Worm (Caenorhabditis elegans) whole organism, L1 larva: Measurements from ENCODE around the gene hpo-33.

Source experiments
- ceh-82 ChIP-seq, 3 experiments: fragments of 150-350 bp in 1 of 3; sonication (generic microtip) in 2 of 3; optimal IDR thresholded peaks; 2 replicates each; lab custom pipeline; 2014 to 2017; ENCODE audit warnings: missing biosample characterization in 3 of 3, missing genetic modification characterization in 3 of 3
- elt-3 ChIP-seq, 6 experiments: fragments of 150-350 bp in 1 of 6; sonication (generic microtip); optimal IDR thresholded peaks; 2 replicates each; lab custom pipeline; 2017 to 2018; ENCODE audit warnings: missing biosample characterization in 6 of 6, missing genetic modification characterization in 6 of 6, inconsistent platforms in 1 of 6
- fos-1 ChIP-seq: fragments of 150-350 bp; optimal IDR thresholded peaks from 2 replicates; lab custom pipeline; 2014; ENCODE audit warnings: missing biosample characterization, missing genetic modification characterization
- grh-1 ChIP-seq: fragments of 200-800 bp; sonication (Bioruptor generic); IDR thresholded peaks from 2 replicates; pipeline ENCODE4 v1.3.6; 2022; ENCODE audit warnings: missing genetic modification reagents, missing genetic modification characterization, missing compliant biosample characterization
- isw-1 ChIP-seq: fragments of 200-800 bp; sonication (Bioruptor generic); IDR thresholded peaks from 2 replicates; pipeline ENCODE4 v1.3.6; 2022; ENCODE audit warnings: missing genetic modification characterization, missing compliant biosample characterization
- jun-1 ChIP-seq: fragments of 150-350 bp; optimal IDR thresholded peaks from 2 replicates; lab custom pipeline; 2014; ENCODE audit warnings: missing biosample characterization, missing genetic modification reagents, missing genetic modification characterization
- lin-39 ChIP-seq: fragments of 150-350 bp; optimal IDR thresholded peaks from 2 replicates; lab custom pipeline; 2014; ENCODE audit warnings: missing biosample characterization, missing genetic modification reagents, missing genetic modification characterization
- lir-3 ChIP-seq: sonication (generic microtip); optimal IDR thresholded peaks from 2 replicates; lab custom pipeline; 2016; ENCODE audit warnings: mild to moderate bottlenecking, missing genetic modification characterization, moderate library complexity, missing compliant biosample characterization; ENCODE audit not compliant: poor library complexity
- lsy-2 ChIP-seq, 2 experiments: fragments of 150-350 bp; optimal IDR thresholded peaks; 2 replicates each; lab custom pipeline; 2014; ENCODE audit warnings: missing biosample characterization in 2 of 2, missing genetic modification characterization in 2 of 2
- nhr-11 ChIP-seq: fragments of 150-350 bp; optimal IDR thresholded peaks from 2 replicates; lab custom pipeline; 2014; ENCODE audit warnings: missing biosample characterization, missing genetic modification characterization
- unc-130 ChIP-seq: fragments of 150-350 bp; optimal IDR thresholded peaks from 2 replicates; lab custom pipeline; 2017; ENCODE audit warnings: missing biosample characterization, missing genetic modification characterization, inconsistent platforms
- unc-62 ChIP-seq: fragments of 150-350 bp; optimal IDR thresholded peaks from 2 replicates; lab custom pipeline; 2014; ENCODE audit warnings: missing biosample characterization, missing genetic modification reagents, missing genetic modification characterization

ce11 chrV:17022613-17023322, 19.6 kb upstream of the hpo-33 start, which contains the start of the genes F49H6.8 and F49H6.5:
- TF ChIP-seq ceh-82 (tag; optimal IDR thresholded peaks at IDR 0.05; lab: Kevin White, UChicago): no peak
- TF ChIP-seq fos-1 (tag; lab: Kevin White, UChicago): no peak
- no peak for TF ChIP-seq lsy-2 (tag; optimal IDR thresholded peaks at IDR 0.05; lab: Kevin White, UChicago)
- TF ChIP-seq unc-130 (tag; lab: Kevin White, UChicago): no peak
- TF ChIP-seq nhr-11: no peak
- TF ChIP-seq jun-1 (tag; lab: Kevin White, UChicago): no peak
- TF ChIP-seq elt-3 (tag; optimal IDR thresholded peaks at IDR 0.05; lab: Kevin White, UChicago): no peak
- no peak for TF ChIP-seq unc-62 (GFP tag; lab: Kevin White, UChicago)
- no peak for TF ChIP-seq lin-39 (tag; lab: Kevin White, UChicago)
- no peak for TF ChIP-seq lir-3 (tag; lab: Kevin White, UChicago)
- no peak for TF ChIP-seq isw-1 (GFP tag; lab: Robert Waterston, UW)
- TF ChIP-seq grh-1: no peak
